Fruit fly (Drosophila melanogaster) whole organism, wandering third instar larva: ENCODE data around the gene Cpr65Ay.

ENCODE experiments used
- Abd-B ChIP-seq: fragments of >200 bp; optimal IDR thresholded peaks from 2 replicates; lab custom pipeline; 2017; ENCODE audit warnings: missing biosample characterization, missing genetic modification characterization
- CG32264 ChIP-seq: fragments of 200-800 bp; sonication (Bioruptor generic); optimal IDR thresholded peaks from 2 replicates; lab custom pipeline; 2016; ENCODE audit warnings: missing biosample characterization, missing genetic modification characterization
- CG9705 ChIP-seq: fragments of 200-800 bp; sonication (Bioruptor generic); optimal IDR thresholded peaks from 2 replicates; lab custom pipeline; 2018; ENCODE audit warnings: missing biosample characterization, mild to moderate bottlenecking, missing genetic modification characterization
- CrebA ChIP-seq: fragments of 200-800 bp; sonication (Bioruptor generic); optimal IDR thresholded peaks from 2 replicates; lab custom pipeline; 2016; ENCODE audit warnings: missing biosample characterization, mild to moderate bottlenecking, missing genetic modification characterization, borderline replicate concordance
- Dfd ChIP-seq: fragments of >200 bp; optimal IDR thresholded peaks from 2 replicates; lab custom pipeline; 2017; ENCODE audit warnings: missing biosample characterization, missing genetic modification characterization
- Dif ChIP-seq: fragments of 200-275, 200-300 bp; sonication (Bioruptor generic); optimal IDR thresholded peaks from 2 replicates; lab custom pipeline; 2018; ENCODE audit warnings: missing biosample characterization, missing genetic modification characterization; ENCODE audit not compliant: partially characterized antibody
- GATAd ChIP-seq: sonication (Bioruptor generic); optimal IDR thresholded peaks from 2 replicates; lab custom pipeline; 2016; ENCODE audit warnings: missing biosample characterization, missing genetic modification characterization
- HLH106 ChIP-seq: fragments of 200-800 bp; optimal IDR thresholded peaks from 3 replicates; lab custom pipeline; 2019; ENCODE audit warnings: missing biosample characterization, mild to moderate bottlenecking, missing genetic modification characterization, moderate library complexity
- Hnf4 ChIP-seq: fragments of 200-800 bp; sonication (Bioruptor generic); optimal IDR thresholded peaks from 2 replicates; lab custom pipeline; 2016; ENCODE audit warnings: missing biosample characterization, mild to moderate bottlenecking, missing genetic modification characterization
- Hr78 ChIP-seq: fragments of >200 bp; optimal IDR thresholded peaks from 2 replicates; lab custom pipeline; 2017; ENCODE audit warnings: missing biosample characterization, missing genetic modification characterization
- Hr83 ChIP-seq: fragments of 200-300 bp; sonication (Bioruptor generic); optimal IDR thresholded peaks from 2 replicates; lab custom pipeline; 2016; ENCODE audit warnings: missing biosample characterization, mild to moderate bottlenecking, missing genetic modification characterization, moderate library complexity; ENCODE audit not compliant: poor library complexity, severe bottlenecking
- Jra ChIP-seq: sonication (Bioruptor generic); optimal IDR thresholded peaks from 2 replicates; lab custom pipeline; 2016; ENCODE audit warnings: missing biosample characterization, missing genetic modification characterization
- Mio ChIP-seq: sonication (Bioruptor generic); optimal IDR thresholded peaks from 2 replicates; lab custom pipeline; 2016; ENCODE audit warnings: missing biosample characterization, missing genetic modification characterization
- Myc ChIP-seq: fragments of >200 bp; optimal IDR thresholded peaks from 2 replicates; lab custom pipeline; 2017
- N ChIP-seq: fragments of >200 bp; optimal IDR thresholded peaks from 2 replicates; lab custom pipeline; 2018; ENCODE audit warnings: missing biosample characterization, missing external identifiers, missing genetic modification characterization
- OdsH ChIP-seq: fragments of 200-800 bp; sonication (Bioruptor generic); optimal IDR thresholded peaks from 2 replicates; lab custom pipeline; 2016; ENCODE audit warnings: missing biosample characterization, mild to moderate bottlenecking, missing genetic modification characterization
- Rel ChIP-seq, 2 experiments: fragments of 200-800 bp; sonication (Bioruptor generic) in 1 of 2; optimal IDR thresholded peaks; 2 replicates in 1 of 2; 3 replicates in 1 of 2; lab custom pipeline; 2016 to 2019; ENCODE audit warnings: mild to moderate bottlenecking in 2 of 2, missing biosample characterization in 2 of 2, missing genetic modification characterization in 2 of 2, moderate library complexity in 1 of 2
- Sp1 ChIP-seq: fragments of 200-800 bp; sonication (Bioruptor generic); optimal IDR thresholded peaks from 3 replicates; lab custom pipeline; 2019; ENCODE audit warnings: missing biosample characterization, mild to moderate bottlenecking, missing genetic modification characterization, moderate library complexity
- Vsx2 ChIP-seq: fragments of 200-300, 225-300 bp; sonication (Bioruptor generic); optimal IDR thresholded peaks from 2 replicates; lab custom pipeline; 2018; ENCODE audit warnings: missing biosample characterization, missing genetic modification characterization; ENCODE audit not compliant: partially characterized antibody
- br ChIP-seq: fragments of 200-800 bp; sonication (Bioruptor generic); optimal IDR thresholded peaks from 2 replicates; lab custom pipeline; 2016; ENCODE audit warnings: missing biosample characterization, missing genetic modification characterization
- brk ChIP-seq: fragments of 200-800 bp; sonication (Bioruptor generic); optimal IDR thresholded peaks from 2 replicates; lab custom pipeline; 2016; ENCODE audit warnings: missing biosample characterization, mild to moderate bottlenecking, missing genetic modification characterization
- dl ChIP-seq, 2 experiments: fragments of 175-275, 200-275 bp in 1 of 2; fragments of 200-275 bp in 1 of 2; sonication (Bioruptor generic); optimal IDR thresholded peaks; lab custom pipeline; 2018; ENCODE audit warnings: mild to moderate bottlenecking in 2 of 2, missing biosample characterization in 2 of 2, missing genetic modification characterization in 2 of 2, moderate library complexity in 2 of 2; ENCODE audit not compliant: partially characterized antibody in 2 of 2, insufficient read depth in 1 of 2
- dmrt93B ChIP-seq: fragments of 200-800 bp; sonication (Bioruptor generic); optimal IDR thresholded peaks from 2 replicates; lab custom pipeline; 2018; ENCODE audit warnings: missing biosample characterization, mild to moderate bottlenecking, missing genetic modification characterization
- dsf ChIP-seq: sonication (Bioruptor generic); optimal IDR thresholded peaks from 2 replicates; lab custom pipeline; 2016; ENCODE audit warnings: missing biosample characterization, missing genetic modification characterization, borderline replicate concordance
- ey ChIP-seq: fragments of 200-800 bp; sonication (Bioruptor generic); optimal IDR thresholded peaks from 2 replicates; lab custom pipeline; 2016; ENCODE audit warnings: missing biosample characterization, missing genetic modification characterization
- foxo ChIP-seq, 2 experiments: fragments of 200-800 bp; sonication (Bioruptor generic); optimal IDR thresholded peaks; 2 replicates in 1 of 2; 3 replicates in 1 of 2; lab custom pipeline; 2016 to 2017; ENCODE audit warnings: missing biosample characterization in 2 of 2, missing genetic modification characterization in 2 of 2
- fru ChIP-seq: fragments of 200-800 bp; sonication (Bioruptor generic); optimal IDR thresholded peaks from 3 replicates; lab custom pipeline; 2016; ENCODE audit warnings: missing biosample characterization, mild to moderate bottlenecking, missing genetic modification characterization
- h ChIP-seq: fragments of 200-800 bp; sonication (Bioruptor generic); optimal IDR thresholded peaks from 3 replicates; lab custom pipeline; 2016; ENCODE audit warnings: missing biosample characterization, mild to moderate bottlenecking, missing genetic modification characterization
- jim ChIP-seq: fragments of 175-275, 200-325 bp; sonication (Bioruptor generic); optimal IDR thresholded peaks from 2 replicates; lab custom pipeline; 2016; ENCODE audit warnings: missing biosample characterization, mild to moderate bottlenecking, missing genetic modification characterization
- lola ChIP-seq: fragments of >200 bp; optimal IDR thresholded peaks from 2 replicates; lab custom pipeline; 2017; ENCODE audit warnings: missing biosample characterization, missing genetic modification characterization
- pan ChIP-seq: fragments of >200 bp; optimal IDR thresholded peaks from 2 replicates; lab custom pipeline; 2017
- psq ChIP-seq: fragments of 200-800 bp; sonication (Bioruptor generic); optimal IDR thresholded peaks from 3 replicates; lab custom pipeline; 2017; ENCODE audit warnings: missing biosample characterization, mild to moderate bottlenecking, missing genetic modification characterization, moderate library complexity
- rgr ChIP-seq: fragments of 200-800 bp; sonication (Bioruptor generic); optimal IDR thresholded peaks from 3 replicates; lab custom pipeline; 2016; ENCODE audit warnings: missing biosample characterization, mild to moderate bottlenecking, missing genetic modification characterization
- sage ChIP-seq: fragments of 200-800 bp; sonication (Bioruptor generic); optimal IDR thresholded peaks from 2 replicates; lab custom pipeline; 2016; ENCODE audit warnings: missing biosample characterization, mild to moderate bottlenecking, missing genetic modification characterization
- sv ChIP-seq: fragments of 200-800 bp; sonication (Bioruptor generic); optimal IDR thresholded peaks from 3 replicates; lab custom pipeline; 2016; ENCODE audit warnings: missing biosample characterization, missing genetic modification characterization
- tai ChIP-seq: sonication (Bioruptor generic); optimal IDR thresholded peaks from 2 replicates; lab custom pipeline; 2016; ENCODE audit warnings: missing biosample characterization, missing genetic modification characterization
- usp ChIP-seq: fragments of >200 bp; optimal IDR thresholded peaks from 2 replicates; lab custom pipeline; 2017; ENCODE audit warnings: missing biosample characterization, missing genetic modification characterization
- woc ChIP-seq: sonication (Bioruptor generic); optimal IDR thresholded peaks from 2 replicates; lab custom pipeline; 2016; ENCODE audit warnings: missing biosample characterization, mild to moderate bottlenecking, missing genetic modification characterization

Cpr65Ay gene

dm6 chr3L:6158530-6158929, at the start of gene Cpr65Ay:
Gene Cpr65Ay (minus strand): TSS chr3L:6158630.
- TF ChIP-seq brk (GFP tag; lab: Kevin White, UChicago) (no peak), woc (GFP tag; lab: Kevin White, UChicago) (no peak), fru (GFP tag; lab: Kevin White, UChicago) (no peak), Hr83 (GFP tag; lab: Kevin White, UChicago) (no peak), lola (GFP tag; lab: Kevin White, UChicago) (no peak), foxo (GFP tag; optimal IDR thresholded peaks at IDR 0.05; lab: Kevin White, UChicago) (no peak), tai (GFP tag; lab: Kevin White, UChicago) (no peak), ey (GFP tag; lab: Kevin White, UChicago) (no peak), Dfd (GFP tag; lab: Kevin White, UChicago) (no peak), Sp1 (no peak), jim (GFP tag; lab: Kevin White, UChicago) (no peak), sv (GFP tag; lab: Kevin White, UChicago) (no peak), h (GFP tag; lab: Kevin White, UChicago) (no peak), CrebA (no peak), dsf (GFP tag; lab: Kevin White, UChicago) (no peak), Rel (GFP tag; optimal IDR thresholded peaks at IDR 0.05; lab: Kevin White, UChicago) (no peak), Rel (tag; optimal IDR thresholded peaks at IDR 0.05; lab: Kevin White, UChicago) (no peak), Dif (GFP tag; lab: Kevin White, UChicago) (no peak), sage (no peak), dl (GFP tag; optimal IDR thresholded peaks at IDR 0.05; lab: Kevin White, UChicago; ENCODE audit: insufficient read depth in 1 of 2, partially characterized antibody in 2 of 2) (no peak)
- TF ChIP-seq, all 38 proteins: peak for 0

DNA sequence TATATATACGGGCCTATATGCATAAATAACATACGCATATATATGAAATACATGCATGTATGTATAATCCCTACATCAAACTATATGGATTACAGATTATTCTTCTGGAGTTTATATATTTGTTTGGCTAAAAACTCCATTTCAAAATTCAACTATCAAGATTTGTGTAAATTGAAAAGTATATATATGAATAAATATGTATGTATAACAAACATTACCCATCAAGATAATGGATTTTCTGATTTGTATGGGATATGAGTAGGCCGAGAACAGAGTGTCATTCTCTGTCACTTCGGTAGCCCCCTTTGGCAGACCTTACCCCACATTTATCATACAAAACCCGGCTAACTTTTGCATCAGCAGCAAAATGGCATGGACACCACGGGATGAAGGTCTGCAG, 41.7 kb upstream of the Cpr65Ay start, which contains the start of gene CG8219:
CG8219 (plus strand) TSS at position 301 of the 400 bp plus-strand sequence.
- TF ChIP-seq woc (GFP tag; lab: Kevin White, UChicago) (no peak), Hr83 (GFP tag; lab: Kevin White, UChicago) (no peak)

DNA sequence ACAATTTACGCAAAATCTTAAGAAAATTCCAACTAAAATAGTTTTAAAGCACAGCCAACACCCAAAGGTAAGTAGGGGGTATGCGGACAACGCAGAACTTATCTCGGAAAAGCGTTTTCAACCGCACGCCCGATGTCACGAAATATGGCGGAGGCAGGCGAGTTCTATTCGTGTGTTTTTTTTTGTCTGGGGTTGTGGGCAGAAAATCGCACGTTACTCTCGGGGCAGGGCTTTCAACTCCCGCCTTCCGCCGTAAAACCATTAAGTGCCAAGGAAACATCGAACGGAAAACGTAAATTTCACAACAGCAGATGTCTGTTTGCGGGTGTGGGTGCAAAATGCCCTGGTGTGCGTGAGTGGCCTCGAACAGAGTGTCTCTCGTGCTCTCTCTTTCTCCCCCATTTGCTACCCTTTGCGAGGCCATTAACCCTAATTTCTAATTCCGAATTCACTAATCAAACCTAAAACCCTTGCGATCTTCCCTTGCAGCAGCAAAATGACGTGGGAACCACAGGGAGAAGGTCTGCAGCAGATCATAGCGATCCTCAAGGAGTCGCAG, 35.2 kb upstream of the Cpr65Ay start:
- TF ChIP-seq Jra (GFP tag; lab: Kevin White, UChicago), result no peak
- no peak for TF ChIP-seq Vsx2 (GFP tag; lab: Kevin White, UChicago)
- no peak for TF ChIP-seq dmrt93B (GFP tag; lab: Kevin White, UChicago)
- no peak for TF ChIP-seq Hr78 (GFP tag; lab: Kevin White, UChicago)
- TF ChIP-seq jim (GFP tag; lab: Kevin White, UChicago), result no peak
- no peak for TF ChIP-seq rgr (GFP tag; lab: Kevin White, UChicago)
- no peak for TF ChIP-seq Rel (GFP tag; optimal IDR thresholded peaks at IDR 0.05; lab: Kevin White, UChicago)
- TF ChIP-seq Rel (tag; optimal IDR thresholded peaks at IDR 0.05; lab: Kevin White, UChicago), result no peak
- no peak for TF ChIP-seq fru (GFP tag; lab: Kevin White, UChicago)
- TF ChIP-seq Hnf4 (GFP tag; lab: Kevin White, UChicago), result no peak
- TF ChIP-seq psq (GFP tag; lab: Kevin White, UChicago), result no peak
- no peak for TF ChIP-seq GATAd (GFP tag; lab: Kevin White, UChicago)

DNA sequence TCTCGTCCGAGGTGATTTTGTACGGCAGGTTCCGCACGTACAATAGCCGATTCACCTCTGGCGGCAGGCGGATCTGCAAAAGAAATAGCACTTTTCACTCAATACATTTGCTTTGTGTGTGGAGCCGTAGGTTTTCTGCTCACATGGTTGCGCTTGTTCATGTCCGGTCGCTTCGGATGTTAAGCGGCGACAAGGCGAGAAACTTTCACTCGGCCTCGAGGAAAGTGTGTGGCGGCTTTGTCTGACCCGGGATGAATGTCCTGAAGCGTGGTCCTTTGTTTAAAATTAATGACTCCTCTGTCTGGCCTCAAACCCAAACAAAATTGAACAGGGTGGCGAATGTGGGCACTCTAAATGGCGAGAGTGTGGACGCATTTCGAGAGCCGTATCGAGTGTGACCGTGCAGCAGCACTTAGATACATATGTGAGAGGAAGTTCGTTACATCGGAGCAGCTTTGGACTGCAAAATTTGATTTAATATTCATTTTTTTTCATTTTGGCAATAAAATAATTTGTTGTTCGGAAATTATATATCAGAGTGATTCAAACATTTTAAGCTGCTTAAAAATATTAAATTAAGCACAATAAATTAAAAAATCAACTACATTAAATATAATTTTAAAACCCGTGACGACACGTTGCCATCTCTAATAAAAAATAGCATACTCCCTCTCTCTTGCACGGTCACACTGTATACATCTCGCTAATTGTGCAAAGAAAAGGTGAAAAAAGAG, 34.6 kb upstream of the Cpr65Ay start, which contains the start of the genes Sf3b6 and Tnpo:
Sf3b6 (minus strand) TSS at position 358 of the 734 bp plus-strand sequence.
Tnpo (plus strand) TSS at position 659 of the 734 bp plus-strand sequence.
- TF ChIP-seq Sp1 (peak; percentile 83), HLH106 (tag; lab: Kevin White, UChicago) (peak; percentile 91), h (GFP tag; lab: Kevin White, UChicago) (peak; percentile 87), sv (GFP tag; lab: Kevin White, UChicago) (peak; percentile 78), CG32264 (no peak), dmrt93B (GFP tag; lab: Kevin White, UChicago) (peak; percentile 84), br (no peak), Hr83 (GFP tag; lab: Kevin White, UChicago) (peak; percentile 34), Mio (GFP tag; lab: Kevin White, UChicago) (no peak), Hr78 (GFP tag; lab: Kevin White, UChicago) (no peak), Dif (GFP tag; lab: Kevin White, UChicago) (no peak), foxo (GFP tag; optimal IDR thresholded peaks at IDR 0.05; lab: Kevin White, UChicago) (peak in 1 of 2 experiments; percentile 88), pan (no peak), CG9705 (GFP tag; lab: Kevin White, UChicago) (peak; percentile 82), OdsH (peak; percentile 80), Hnf4 (GFP tag; lab: Kevin White, UChicago) (peak; percentile 73), Jra (GFP tag; lab: Kevin White, UChicago) (peak; percentile 54), Myc (peak; percentile 12), rgr (GFP tag; lab: Kevin White, UChicago) (peak; percentile 86), sage (no peak), GATAd (GFP tag; lab: Kevin White, UChicago) (no peak), N (GFP tag; lab: Kevin White, UChicago) (no peak), woc (GFP tag; lab: Kevin White, UChicago) (peak; percentile 88), ey (GFP tag; lab: Kevin White, UChicago) (peak; percentile 80), Abd-B (no peak), jim (GFP tag; lab: Kevin White, UChicago) (no peak), psq (GFP tag; lab: Kevin White, UChicago) (peak; percentile 83), Dfd (GFP tag; lab: Kevin White, UChicago) (no peak), usp (GFP tag; lab: Kevin White, UChicago) (no peak)
